Fruit fly (Drosophila melanogaster) whole organism, prepupa: ENCODE results near the gene CG12523.

Experiments
- Blimp-1 ChIP-seq: fragments of 200-800 bp; sonication (Bioruptor generic); optimal IDR thresholded peaks from 3 replicates; lab custom pipeline; 2017; ENCODE audit warnings: missing biosample characterization, missing genetic modification characterization, mild to moderate bottlenecking, moderate library complexity, missing genetic modification reagents
- CG10669 ChIP-seq: fragments of 200-800 bp; sonication (Bioruptor generic); optimal IDR thresholded peaks from 3 replicates; lab custom pipeline; 2018; ENCODE audit warnings: missing biosample characterization, mild to moderate bottlenecking, missing genetic modification characterization, moderate library complexity
- CG11294 ChIP-seq: fragments of 200-800 bp; sonication (Bioruptor generic); IDR thresholded peaks from 2 replicates; pipeline ENCODE4 v1.3.6; 2022; ENCODE audit warnings: missing biosample characterization, missing genetic modification characterization
- CG11902 ChIP-seq: fragments of 200-800 bp; sonication (Bioruptor generic); optimal IDR thresholded peaks from 3 replicates; lab custom pipeline; 2016; ENCODE audit warnings: missing biosample characterization, missing genetic modification characterization
- CG15336 ChIP-seq: fragments of 200-800 bp; sonication (Bioruptor generic); IDR thresholded peaks from 2 replicates; pipeline ENCODE4 v1.3.6; 2022; ENCODE audit warnings: missing biosample characterization, missing genetic modification characterization
- CG1621 ChIP-seq: fragments of 200-800 bp; sonication (Bioruptor generic); optimal IDR thresholded peaks from 3 replicates; lab custom pipeline; 2018; ENCODE audit warnings: missing biosample characterization, mild to moderate bottlenecking, missing genetic modification characterization
- CG3032 ChIP-seq: fragments of 200-800 bp; optimal IDR thresholded peaks from 2 replicates; lab custom pipeline; 2019; ENCODE audit warnings: missing biosample characterization, mild to moderate bottlenecking, missing genetic modification characterization, moderate library complexity
- CG31627 ChIP-seq: fragments of 200-800 bp; sonication (Bioruptor generic); optimal IDR thresholded peaks from 3 replicates; lab custom pipeline; 2016; ENCODE audit warnings: missing biosample characterization, missing genetic modification characterization
- CG34406 ChIP-seq: fragments of 200-800 bp; sonication (Bioruptor generic); optimal IDR thresholded peaks from 3 replicates; lab custom pipeline; 2016; ENCODE audit warnings: missing biosample characterization, missing genetic modification characterization
- CG3919 ChIP-seq: fragments of 200-800 bp; sonication (Bioruptor generic); optimal IDR thresholded peaks from 3 replicates; lab custom pipeline; 2016; ENCODE audit warnings: missing biosample characterization, missing genetic modification characterization
- CG6163 ChIP-seq: fragments of 200-800 bp; sonication (Bioruptor generic); IDR thresholded peaks from 3 replicates; pipeline ENCODE4 v1.3.6; 2022; ENCODE audit warnings: missing biosample characterization, missing genetic modification characterization
- CG6276 ChIP-seq: fragments of 200-800 bp; sonication (Bioruptor generic); optimal IDR thresholded peaks from 2 replicates; lab custom pipeline; 2017; ENCODE audit warnings: missing biosample characterization, mild to moderate bottlenecking, missing genetic modification characterization
- CG6854 ChIP-seq: fragments of 200-800 bp; sonication (Bioruptor generic); optimal IDR thresholded peaks from 2 replicates; lab custom pipeline; 2017; ENCODE audit warnings: missing biosample characterization, mild to moderate bottlenecking, missing genetic modification characterization
- CG7368 ChIP-seq: fragments of 200-800 bp; sonication (Bioruptor generic); optimal IDR thresholded peaks from 3 replicates; lab custom pipeline; 2016; ENCODE audit warnings: missing biosample characterization, missing genetic modification characterization
- CG8632 ChIP-seq: fragments of 200-800 bp; sonication (Bioruptor generic); optimal IDR thresholded peaks from 3 replicates; lab custom pipeline; 2016; ENCODE audit warnings: missing biosample characterization, missing genetic modification characterization
- CG9139 ChIP-seq: fragments of 200-800 bp; sonication (Bioruptor generic); optimal IDR thresholded peaks from 3 replicates; lab custom pipeline; 2017; ENCODE audit warnings: missing biosample characterization, mild to moderate bottlenecking, missing genetic modification characterization
- Eip75B ChIP-seq: fragments of 200-800 bp; sonication (Bioruptor generic); optimal IDR thresholded peaks from 3 replicates; lab custom pipeline; 2016; ENCODE audit warnings: missing biosample characterization, missing genetic modification characterization
- Eip78C ChIP-seq: fragments of 200-800 bp; sonication (Bioruptor generic); peaks from one replicate; lab custom pipeline; 2016; ENCODE audit warnings: missing biosample characterization, missing genetic modification characterization
- Eip93F ChIP-seq: fragments of 200-800 bp; sonication (Bioruptor generic); optimal IDR thresholded peaks from 2 replicates; lab custom pipeline; 2016; ENCODE audit warnings: missing biosample characterization, mild to moderate bottlenecking, missing genetic modification characterization
- Ets96B ChIP-seq: fragments of 200-800 bp; optimal IDR thresholded peaks from 2 replicates; lab custom pipeline; 2019; ENCODE audit warnings: missing biosample characterization, mild to moderate bottlenecking, missing genetic modification characterization, moderate library complexity
- Gug ChIP-seq: fragments of 200-800 bp; sonication (Bioruptor generic); IDR thresholded peaks from 2 replicates; pipeline ENCODE4 v1.3.6; 2022; ENCODE audit warnings: missing biosample characterization, missing genetic modification characterization
- Hr38 ChIP-seq: sonication (Bioruptor generic); optimal IDR thresholded peaks from 2 replicates; lab custom pipeline; 2016; ENCODE audit warnings: missing biosample characterization, missing genetic modification characterization
- Hr39 ChIP-seq: fragments of 200-800 bp; sonication (Bioruptor generic); optimal IDR thresholded peaks from 2 replicates; lab custom pipeline; 2016; ENCODE audit warnings: missing biosample characterization, missing genetic modification characterization
- Hr4 ChIP-seq: fragments of 200-800 bp; sonication (Bioruptor generic); optimal IDR thresholded peaks from 3 replicates; lab custom pipeline; 2016; ENCODE audit warnings: missing biosample characterization, missing genetic modification characterization
- Met ChIP-seq: fragments of 200-800 bp; sonication (Bioruptor generic); optimal IDR thresholded peaks from 3 replicates; lab custom pipeline; 2016; ENCODE audit warnings: missing biosample characterization, missing genetic modification characterization
- OdsH ChIP-seq: fragments of 200-800 bp; sonication (Bioruptor generic); optimal IDR thresholded peaks from 3 replicates; lab custom pipeline; 2016; ENCODE audit warnings: missing biosample characterization, missing genetic modification characterization
- Sox102F ChIP-seq: fragments of 200-800 bp; sonication (Bioruptor generic); optimal IDR thresholded peaks from 2 replicates; lab custom pipeline; 2016; ENCODE audit warnings: missing biosample characterization, mild to moderate bottlenecking, missing genetic modification characterization
- Sox15 ChIP-seq: fragments of 200-800 bp; sonication (Bioruptor generic); optimal IDR thresholded peaks from 3 replicates; lab custom pipeline; 2016; ENCODE audit warnings: missing biosample characterization, missing genetic modification characterization
- acj6 ChIP-seq: fragments of 200-800 bp; sonication (Bioruptor generic); optimal IDR thresholded peaks from 3 replicates; lab custom pipeline; 2016; ENCODE audit warnings: missing biosample characterization, missing genetic modification characterization
- dac ChIP-seq: fragments of 200-800 bp; sonication (Bioruptor generic); optimal IDR thresholded peaks from 2 replicates; lab custom pipeline; 2017; ENCODE audit warnings: missing biosample characterization, mild to moderate bottlenecking, missing genetic modification characterization
- dsx ChIP-seq: fragments of 200-800 bp; optimal IDR thresholded peaks from 3 replicates; lab custom pipeline; 2019; ENCODE audit warnings: missing biosample characterization, mild to moderate bottlenecking, missing genetic modification characterization, moderate library complexity; ENCODE audit not compliant: poor library complexity, severe bottlenecking
- esn ChIP-seq: fragments of 200-800 bp; sonication (Bioruptor generic); optimal IDR thresholded peaks from 2 replicates; lab custom pipeline; 2016; ENCODE audit warnings: missing biosample characterization, mild to moderate bottlenecking, missing genetic modification characterization, moderate library complexity
- fd59A ChIP-seq: fragments of 200-800 bp; sonication (Bioruptor generic); optimal IDR thresholded peaks from 2 replicates; lab custom pipeline; 2017; ENCODE audit warnings: missing biosample characterization, mild to moderate bottlenecking, missing genetic modification characterization, missing genetic modification reagents
- fd85E ChIP-seq: fragments of 200-800 bp; sonication (Bioruptor generic); optimal IDR thresholded peaks from 3 replicates; lab custom pipeline; 2016; ENCODE audit warnings: missing biosample characterization, missing genetic modification characterization
- fkh ChIP-seq: fragments of 200-800 bp; sonication (Bioruptor generic); optimal IDR thresholded peaks from 3 replicates; lab custom pipeline; 2017; ENCODE audit warnings: missing biosample characterization, mild to moderate bottlenecking, missing genetic modification characterization, moderate library complexity
- lz ChIP-seq: fragments of 200-800 bp; sonication (Bioruptor generic); optimal IDR thresholded peaks from 3 replicates; lab custom pipeline; 2016; ENCODE audit warnings: missing biosample characterization, missing genetic modification characterization
- net ChIP-seq: fragments of 200-800 bp; sonication (Bioruptor generic); optimal IDR thresholded peaks from 3 replicates; lab custom pipeline; 2016; ENCODE audit warnings: missing biosample characterization, missing genetic modification characterization
- salr ChIP-seq, 2 experiments: fragments of 200-800 bp; sonication (Bioruptor generic); optimal IDR thresholded peaks; 3 replicates each; lab custom pipeline; 2016 to 2018; ENCODE audit warnings: missing biosample characterization in 2 of 2, missing genetic modification characterization in 2 of 2, mild to moderate bottlenecking in 1 of 2
- ss ChIP-seq, 2 experiments: fragments of 200-800 bp; sonication (Bioruptor generic); optimal IDR thresholded peaks; 2 replicates in 1 of 2; 3 replicates in 1 of 2; lab custom pipeline; 2017 to 2018; ENCODE audit warnings: mild to moderate bottlenecking in 2 of 2, missing biosample characterization in 2 of 2, missing genetic modification characterization in 2 of 2, moderate library complexity in 1 of 2
- svp ChIP-seq: fragments of 200-800 bp; sonication (Bioruptor generic); peaks from one replicate; lab custom pipeline; 2016; ENCODE audit warnings: missing biosample characterization, missing genetic modification characterization
- topi ChIP-seq: fragments of 200-800 bp; sonication (Bioruptor generic); optimal IDR thresholded peaks from 3 replicates; lab custom pipeline; 2016; ENCODE audit warnings: missing biosample characterization, missing genetic modification characterization
- vri ChIP-seq: fragments of 200-800 bp; sonication (Bioruptor generic); optimal IDR thresholded peaks from 3 replicates; lab custom pipeline; 2016; ENCODE audit warnings: missing biosample characterization, mild to moderate bottlenecking, missing genetic modification characterization

Gene CG12523

dm6 chr3L:10799988-10800387, 1.0 kb upstream of the CG12523 start (continued):
- TF ChIP-seq acj6 (GFP tag; lab: Kevin White, UChicago) (peak; percentile 24), esn (GFP tag; lab: Kevin White, UChicago) (peak; percentile 38), OdsH (peak; percentile 47), CG34406 (peak; percentile 36), CG11902 (no peak), CG9139 (GFP tag; lab: Kevin White, UChicago) (no peak), vri (GFP tag; lab: Kevin White, UChicago) (no peak), dac (GFP tag; lab: Kevin White, UChicago) (no peak), CG7368 (GFP tag; lab: Kevin White, UChicago) (no peak), Hr38 (GFP tag; lab: Kevin White, UChicago) (no peak), lz (peak; percentile 18), svp (peak; percentile 18), fkh (GFP tag; lab: Kevin White, UChicago) (no peak), CG31627 (peak; percentile 27), Blimp-1 (GFP tag; lab: Kevin White, UChicago) (no peak), net (GFP tag; lab: Kevin White, UChicago) (peak; percentile 32), Sox102F (GFP tag; lab: Kevin White, UChicago) (peak; percentile 10), CG1621 (no peak), CG6163 (GFP tag; lab: Robert Waterston, UW) (0 out of 3 replicates have a peak, but pooled peaks have one; percentile 33), CG3032 (tag; lab: Kevin White, UChicago) (no peak), Eip75B (GFP tag; lab: Kevin White, UChicago) (peak; percentile 21), Ets96B (tag; lab: Kevin White, UChicago) (peak; percentile 27), CG8632 (peak; percentile 23), CG11294 (no peak), Eip93F (GFP tag; lab: Kevin White, UChicago) (no peak), CG10669 (peak; percentile 16)

- TF ChIP-seq Ets96B (tag; lab: Kevin White, UChicago) (no peak), CG15336 (GFP tag; lab: Robert Waterston, UW) (no peak), Hr39 (GFP tag; lab: Kevin White, UChicago) (no peak), topi (no peak), CG10669 (no peak), CG6854 (GFP tag; lab: Kevin White, UChicago) (no peak), dac (GFP tag; lab: Kevin White, UChicago) (no peak), Sox15 (GFP tag; lab: Kevin White, UChicago) (no peak), Hr38 (GFP tag; lab: Kevin White, UChicago) (no peak), CG3919 (GFP tag; lab: Kevin White, UChicago) (no peak), vri (GFP tag; lab: Kevin White, UChicago) (no peak), Eip93F (GFP tag; lab: Kevin White, UChicago) (no peak), CG7368 (GFP tag; lab: Kevin White, UChicago) (no peak), Hr4 (GFP tag; lab: Kevin White, UChicago) (no peak), CG31627 (no peak)
Observed at dm6 chr3L:10803124-10803523, 2.1 kb downstream of the CG12523 start.

- no peak for TF ChIP-seq fd85E (GFP tag; lab: Kevin White, UChicago)
- no peak for TF ChIP-seq CG11294
Observed at dm6 chr3L:10808982-10809381, 8.0 kb downstream of the CG12523 start.

dm6 chr3L:10810539-10811443, 9.8 kb downstream of the CG12523 start:
- TF ChIP-seq CG6276 (GFP tag; lab: Kevin White, UChicago) (peak; percentile 11), CG10669 (peak; percentile 30), svp (peak; percentile 59), ss (GFP tag; optimal IDR thresholded peaks at IDR 0.05; lab: Kevin White, UChicago) (peak in 1 of 2 experiments; percentile 50), Eip78C (peak; percentile 81), Hr4 (GFP tag; lab: Kevin White, UChicago) (peak; percentile 42), Met (GFP tag; lab: Kevin White, UChicago) (peak; percentile 55), CG6163 (GFP tag; lab: Robert Waterston, UW) (no peak), dsx (GFP tag; lab: Kevin White, UChicago) (peak; percentile 44), Gug (no peak), CG9139 (GFP tag; lab: Kevin White, UChicago) (no peak), acj6 (GFP tag; lab: Kevin White, UChicago) (peak; percentile 47), CG31627 (peak; percentile 0), fd59A (peak; percentile 2), CG7368 (GFP tag; lab: Kevin White, UChicago) (peak; percentile 6), CG3032 (tag; lab: Kevin White, UChicago) (peak; percentile 50), CG6854 (GFP tag; lab: Kevin White, UChicago) (no peak), CG1621 (no peak), vri (GFP tag; lab: Kevin White, UChicago) (no peak), salr (GFP tag; optimal IDR thresholded peaks at IDR 0.05; lab: Kevin White, UChicago) (peak in 1 of 2 experiments; percentile 2), Ets96B (tag; lab: Kevin White, UChicago) (peak; percentile 63)
